Fruit fly (Drosophila melanogaster): ENCODE data around the gene sc.

DNA sequence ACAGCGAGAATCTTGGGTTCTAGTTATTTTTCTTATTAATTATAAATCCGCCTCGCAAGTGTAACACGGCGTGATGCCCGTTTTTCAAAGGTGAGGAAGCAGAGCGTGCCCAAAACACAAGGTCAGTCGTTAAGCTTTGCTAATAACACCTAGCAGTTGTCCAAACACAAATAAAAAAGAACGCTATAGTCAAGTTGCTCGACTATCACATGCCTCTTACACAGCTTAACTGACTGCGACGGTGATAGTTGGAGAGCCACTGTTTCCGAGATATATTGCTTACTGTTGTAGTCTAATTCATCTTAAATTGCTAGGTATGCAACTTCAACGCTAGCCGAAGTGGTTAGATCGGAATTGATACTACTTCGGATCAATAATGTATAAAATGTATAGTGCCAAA lies 44.3 kb upstream of the sc start:
- TF ChIP-seq Hr39 (GFP tag; optimal IDR thresholded peaks at IDR 0.05): no peak
- TF ChIP-seq CG3032 (tag; optimal IDR thresholded peaks at IDR 0.05): no peak
- no peak for TF ChIP-seq acj6 (GFP tag; optimal IDR thresholded peaks at IDR 0.05)
- no peak for TF ChIP-seq OdsH (GFP tag; optimal IDR thresholded peaks at IDR 0.05)
- TF ChIP-seq cyc (GFP tag; optimal IDR thresholded peaks at IDR 0.05): no peak
- no peak for TF ChIP-seq CG10669 (GFP tag; optimal IDR thresholded peaks at IDR 0.05)
- no peak for TF ChIP-seq CG6276 (GFP tag; optimal IDR thresholded peaks at IDR 0.05)
- no peak for TF ChIP-seq Sox102F (GFP tag; optimal IDR thresholded peaks at IDR 0.05)
